Fruit fly (Drosophila melanogaster): Measurements from ENCODE around the gene Ntf-2.
A peak's percentile ranks its signal among the peaks of the same experiment; 100 is the strongest.

Gene Ntf-2

dm6 chrX:21044831-21045447, 9.7 kb downstream of the Ntf-2 start, which contains the start of gene Cbs:
Cbs (plus strand) TSS chrX:21045138.
- no peak for TF ChIP-seq EcR (GFP tag; optimal IDR thresholded peaks at IDR 0.05)
- peak; percentile 60 for TF ChIP-seq CG4496 (GFP tag; IDR thresholded peaks at IDR 0.05)
- no peak for TF ChIP-seq CG17806 (tag; optimal IDR thresholded peaks at IDR 0.05)
- peak; percentile 53 for TF ChIP-seq CG8159 (tag; optimal IDR thresholded peaks at IDR 0.05)
- TF ChIP-seq CG13204 (GFP tag; optimal IDR thresholded peaks at IDR 0.05) = no peak
- TF ChIP-seq CG8301 (tag; optimal IDR thresholded peaks at IDR 0.05) = no peak
- TF ChIP-seq CG34367 (tag; optimal IDR thresholded peaks at IDR 0.05) = peak; percentile 12
- peak; percentile 35 for TF ChIP-seq D1 (tag; optimal IDR thresholded peaks at IDR 0.05)
- TF ChIP-seq Pif1B (GFP tag; optimal IDR thresholded peaks at IDR 0.05) = no peak
- no peak for TF ChIP-seq CG12605 (GFP tag; IDR thresholded peaks at IDR 0.05)
- TF ChIP-seq Pif1A (GFP tag; optimal IDR thresholded peaks at IDR 0.05) = no peak
- peak; percentile 73 for TF ChIP-seq CG14655 (GFP tag; optimal IDR thresholded peaks at IDR 0.05)
- TF ChIP-seq fd96Ca (GFP tag; IDR thresholded peaks at IDR 0.05) = peak; percentile 76
- TF ChIP-seq Snoo (tag; optimal IDR thresholded peaks at IDR 0.05) = peak; percentile 17
- TF ChIP-seq rn (GFP tag; IDR thresholded peaks at IDR 0.05) = no peak
- TF ChIP-seq Ets98B (GFP tag; IDR thresholded peaks at IDR 0.05) = no peak; the same call in 1 of the 2 replicates
- TF ChIP-seq CG15710 (tag; optimal IDR thresholded peaks at IDR 0.05) = peak; percentile 30
- TF ChIP-seq CG9948 (tag; optimal IDR thresholded peaks at IDR 0.05) = peak; percentile 54
- TF ChIP-seq CG32121 (GFP tag; IDR thresholded peaks at IDR 0.05) = peak; percentile 40
- TF ChIP-seq CG10348 (GFP tag; IDR thresholded peaks at IDR 0.05) = no peak
- no peak for TF ChIP-seq gl (tag; optimal IDR thresholded peaks at IDR 0.05)

dm6 chrX:21045448-21045941, 10.2 kb downstream of the Ntf-2 start:
- TF ChIP-seq EcR (GFP tag; optimal IDR thresholded peaks at IDR 0.05) (peak; percentile 46), CG32121 (GFP tag; IDR thresholded peaks at IDR 0.05) (peak; percentile 41), CG8159 (tag; optimal IDR thresholded peaks at IDR 0.05) (peak; percentile 56), CG13204 (GFP tag; optimal IDR thresholded peaks at IDR 0.05) (peak; percentile 14), CG9948 (tag; optimal IDR thresholded peaks at IDR 0.05) (no peak), CG15710 (tag; optimal IDR thresholded peaks at IDR 0.05) (peak; percentile 18), CG34367 (tag; optimal IDR thresholded peaks at IDR 0.05) (peak; percentile 40), CG8301 (tag; optimal IDR thresholded peaks at IDR 0.05) (peak; percentile 64), fd96Ca (GFP tag; IDR thresholded peaks at IDR 0.05) (peak; percentile 29; the same call in 1 of the 3 replicates), CG10348 (GFP tag; IDR thresholded peaks at IDR 0.05) (no peak), gl (tag; optimal IDR thresholded peaks at IDR 0.05) (peak; percentile 76), CG17806 (tag; optimal IDR thresholded peaks at IDR 0.05) (peak; percentile 37), CG14655 (GFP tag; optimal IDR thresholded peaks at IDR 0.05) (peak; percentile 66), D1 (tag; optimal IDR thresholded peaks at IDR 0.05) (peak; percentile 45), Pif1B (GFP tag; optimal IDR thresholded peaks at IDR 0.05) (peak; percentile 31), CG12605 (GFP tag; IDR thresholded peaks at IDR 0.05) (peak; percentile 86), Pif1A (GFP tag; optimal IDR thresholded peaks at IDR 0.05) (peak; percentile 57), Snoo (tag; optimal IDR thresholded peaks at IDR 0.05) (no peak), rn (GFP tag; IDR thresholded peaks at IDR 0.05) (no peak), Ets98B (GFP tag; IDR thresholded peaks at IDR 0.05) (peak; percentile 68), CG4496 (GFP tag; IDR thresholded peaks at IDR 0.05) (peak; percentile 28; the same call in 1 of the 3 replicates)

- no peak for TF ChIP-seq CG9948 (tag; optimal IDR thresholded peaks at IDR 0.05)
- no peak for TF ChIP-seq CG12605 (GFP tag; IDR thresholded peaks at IDR 0.05)
- TF ChIP-seq rn (GFP tag; IDR thresholded peaks at IDR 0.05) = no peak
- TF ChIP-seq CG13204 (GFP tag; optimal IDR thresholded peaks at IDR 0.05) = no peak
- TF ChIP-seq gl (tag; optimal IDR thresholded peaks at IDR 0.05) = no peak
- no peak for TF ChIP-seq CG14655 (GFP tag; optimal IDR thresholded peaks at IDR 0.05)
- no peak for TF ChIP-seq CG34367 (tag; optimal IDR thresholded peaks at IDR 0.05)
- no peak for TF ChIP-seq CG4496 (GFP tag; IDR thresholded peaks at IDR 0.05)
- TF ChIP-seq CG8301 (tag; optimal IDR thresholded peaks at IDR 0.05) = no peak
- TF ChIP-seq CG10348 (GFP tag; IDR thresholded peaks at IDR 0.05) = no peak
- TF ChIP-seq Pif1B (GFP tag; optimal IDR thresholded peaks at IDR 0.05) = no peak
- no peak for TF ChIP-seq fd96Ca (GFP tag; IDR thresholded peaks at IDR 0.05)
- no peak for TF ChIP-seq CG8159 (tag; optimal IDR thresholded peaks at IDR 0.05)
- no peak for TF ChIP-seq D1 (tag; optimal IDR thresholded peaks at IDR 0.05)
These were observed 10.9 kb downstream of the Ntf-2 start for dm6 chrX:21046141-21046540.

- no peak for TF ChIP-seq CG13204 (GFP tag; optimal IDR thresholded peaks at IDR 0.05)
- no peak for TF ChIP-seq EcR (GFP tag; optimal IDR thresholded peaks at IDR 0.05)
- TF ChIP-seq fd96Ca (GFP tag; IDR thresholded peaks at IDR 0.05) = no peak
- no peak for TF ChIP-seq gl (tag; optimal IDR thresholded peaks at IDR 0.05)
- no peak for TF ChIP-seq CG14655 (GFP tag; optimal IDR thresholded peaks at IDR 0.05)
- no peak for TF ChIP-seq CG10348 (GFP tag; IDR thresholded peaks at IDR 0.05)
- TF ChIP-seq Pif1A (GFP tag; optimal IDR thresholded peaks at IDR 0.05) = no peak
These were observed 12.4 kb downstream of the Ntf-2 start for dm6 chrX:21047717-21048116.

- TF ChIP-seq Pif1A (GFP tag; optimal IDR thresholded peaks at IDR 0.05) = peak; percentile 70
- peak; percentile 28 for TF ChIP-seq CG17806 (tag; optimal IDR thresholded peaks at IDR 0.05)
- peak; percentile 26 for TF ChIP-seq CG14655 (GFP tag; optimal IDR thresholded peaks at IDR 0.05)
- TF ChIP-seq CG10348 (GFP tag; IDR thresholded peaks at IDR 0.05) = no peak
- TF ChIP-seq CG8301 (tag; optimal IDR thresholded peaks at IDR 0.05) = peak; percentile 27
- TF ChIP-seq Snoo (tag; optimal IDR thresholded peaks at IDR 0.05) = peak; percentile 86
- peak; percentile 13 for TF ChIP-seq CG9948 (tag; optimal IDR thresholded peaks at IDR 0.05)
- TF ChIP-seq Pif1B (GFP tag; optimal IDR thresholded peaks at IDR 0.05) = peak; percentile 58
- TF ChIP-seq CG12605 (GFP tag; IDR thresholded peaks at IDR 0.05) = peak; percentile 78
- TF ChIP-seq CG32121 (GFP tag; IDR thresholded peaks at IDR 0.05) = no peak
- peak; percentile 80 for TF ChIP-seq CG4496 (GFP tag; IDR thresholded peaks at IDR 0.05)
- TF ChIP-seq CG15710 (tag; optimal IDR thresholded peaks at IDR 0.05) = peak; percentile 47
- TF ChIP-seq CG13204 (GFP tag; optimal IDR thresholded peaks at IDR 0.05) = peak; percentile 65
- peak; percentile 40 for TF ChIP-seq EcR (GFP tag; optimal IDR thresholded peaks at IDR 0.05)
- TF ChIP-seq CG8159 (tag; optimal IDR thresholded peaks at IDR 0.05) = peak; percentile 45
- peak; percentile 38; the same call in 1 of the 2 replicates for TF ChIP-seq Ets98B (GFP tag; IDR thresholded peaks at IDR 0.05)
- peak; percentile 56 for TF ChIP-seq gl (tag; optimal IDR thresholded peaks at IDR 0.05)
- peak; percentile 54; the same call in 1 of the 3 replicates for TF ChIP-seq fd96Ca (GFP tag; IDR thresholded peaks at IDR 0.05)
- no peak for TF ChIP-seq D1 (tag; optimal IDR thresholded peaks at IDR 0.05)
- TF ChIP-seq CG34367 (tag; optimal IDR thresholded peaks at IDR 0.05) = peak; percentile 66
- no peak for TF ChIP-seq rn (GFP tag; IDR thresholded peaks at IDR 0.05)
These were observed 17.9 kb downstream of the Ntf-2 start for dm6 chrX:21053099-21053715.

Measured in whole organism, pupa.